Worm (Caenorhabditis elegans): ENCODE results near the gene ufd-3.

ce11 chrII:9900276-9900675, 40.3 kb upstream of the ufd-3 start, which contains the start of gene unc-4:
- TF ChIP-seq cog-1 (tag; optimal IDR thresholded peaks at IDR 0.05) (no peak), tab-1 (GFP tag; IDR thresholded peaks at IDR 0.05) (no peak), klf-2 (GFP tag; conservative IDR thresholded peaks at IDR 0.05) (no peak), ztf-23 (GFP tag; IDR thresholded peaks at IDR 0.05) (no peak)
